In genomic region chr3R:10628234-10628633, dm6 we compare ENCODE assay signal across 4 fruit fly cellular contexts.
TF ChIP-seq lines count a peak whose summit lies in the region.

No protein-coding gene starts in this region.

- no peak for TF ChIP-seq CTCF in whole organism, embryonic (GFP tag; optimal IDR thresholded peaks at IDR 0.05; lab: Kevin White, UChicago)

TF ChIP-seq in whole organism, embryonic, 481 proteins besides CTCF, POLR2A, EP300 and RAD21 (continues in another document):
- peak; percentile 67 for TF ChIP-seq gem (tag; optimal IDR thresholded peaks at IDR 0.05; lab: Kevin White, UChicago)
- TF ChIP-seq sr (GFP tag; IDR thresholded peaks at IDR 0.05; lab: Robert Waterston, UW) = no peak
- TF ChIP-seq CG9817 (tag; optimal IDR thresholded peaks at IDR 0.05; lab: Kevin White, UChicago) = no peak
- TF ChIP-seq peb (GFP tag; IDR thresholded peaks at IDR 0.05; lab: Robert Waterston, UW) = 0 out of 2 replicates have a peak, but pooled peaks have one; percentile 43
- TF ChIP-seq CG1602 (GFP tag; optimal IDR thresholded peaks at IDR 0.05; lab: Kevin White, UChicago) = peak; percentile 22
- no peak for TF ChIP-seq CG7745 (tag; optimal IDR thresholded peaks at IDR 0.05; lab: Kevin White, UChicago)
- no peak for TF ChIP-seq prd (optimal IDR thresholded peaks at IDR 0.05; lab: Kevin White, UChicago)
- TF ChIP-seq prd (GFP tag; IDR thresholded peaks at IDR 0.05; lab: Robert Waterston, UW) = peak; percentile 84; the same call in 2 of the 3 replicates
- 0 out of 2 replicates have a peak, but pooled peaks have one; percentile 26 for TF ChIP-seq ssp (GFP tag; IDR thresholded peaks at IDR 0.05; lab: Robert Waterston, UW)
- peak; percentile 21; the same call in 1 of the 3 replicates for TF ChIP-seq CG7357 (GFP tag; IDR thresholded peaks at IDR 0.05; lab: Robert Waterston, UW)
- peak; percentile 70 for TF ChIP-seq Blimp-1 (GFP tag; optimal IDR thresholded peaks at IDR 0.05; lab: Kevin White, UChicago)
- no peak for TF ChIP-seq pb (GFP tag; optimal IDR thresholded peaks at IDR 0.05; lab: Kevin White, UChicago)
- TF ChIP-seq CG18262 (tag; optimal IDR thresholded peaks at IDR 0.05; lab: Kevin White, UChicago) = peak; percentile 74
- 0 out of 2 replicates have a peak, but pooled peaks have one; percentile 20 for TF ChIP-seq dimm (GFP tag; IDR thresholded peaks at IDR 0.05; lab: Robert Waterston, UW)
- TF ChIP-seq E2f2 (GFP tag; IDR thresholded peaks at IDR 0.05; lab: Robert Waterston, UW) = peak; percentile 10; the same call in 1 of the 2 replicates
- no peak for TF ChIP-seq CG9797 (GFP tag; optimal IDR thresholded peaks at IDR 0.05; lab: Kevin White, UChicago)
- no peak for TF ChIP-seq inv (GFP tag; IDR thresholded peaks at IDR 0.05; lab: Robert Waterston, UW; ENCODE audit: partially characterized antibody)
- no peak; the same call in 1 of the 2 replicates for TF ChIP-seq ranshi (GFP tag; IDR thresholded peaks at IDR 0.05; lab: Robert Waterston, UW)
- peak; percentile 14 for TF ChIP-seq tap (tag; optimal IDR thresholded peaks at IDR 0.05; lab: Kevin White, UChicago)
- no peak for TF ChIP-seq Camta (GFP tag; optimal IDR thresholded peaks at IDR 0.05; lab: Kevin White, UChicago)
- TF ChIP-seq phol (tag; optimal IDR thresholded peaks at IDR 0.05; lab: Kevin White, UChicago) = peak; percentile 67

TF ChIP-seq in whole organism, prepupa, 60 proteins besides CTCF, POLR2A, EP300 and RAD21:
- TF ChIP-seq Lpt (GFP tag; optimal IDR thresholded peaks at IDR 0.05; lab: Kevin White, UChicago) (peak; percentile 36), achi (GFP tag; optimal IDR thresholded peaks at IDR 0.05; lab: Kevin White, UChicago) (peak; percentile 6), Eip78C (GFP tag; lab: Kevin White, UChicago) (peak; percentile 50), OdsH (GFP tag; optimal IDR thresholded peaks at IDR 0.05; lab: Kevin White, UChicago) (peak; percentile 25), Met (GFP tag; optimal IDR thresholded peaks at IDR 0.05; lab: Kevin White, UChicago) (peak; percentile 5), eg (GFP tag; IDR thresholded peaks at IDR 0.05; lab: Robert Waterston, UW) (peak; percentile 67; the same call in 2 of the 3 replicates), CG15336 (GFP tag; IDR thresholded peaks at IDR 0.05; lab: Robert Waterston, UW) (peak; percentile 65), CG8119 (GFP tag; IDR thresholded peaks at IDR 0.05; lab: Robert Waterston, UW) (peak; percentile 53; the same call in 1 of the 3 replicates), CG32006 (GFP tag; optimal IDR thresholded peaks at IDR 0.05; lab: Kevin White, UChicago) (peak; percentile 44), Ets96B (tag; optimal IDR thresholded peaks at IDR 0.05; lab: Kevin White, UChicago) (peak; percentile 28), dsx (GFP tag; optimal IDR thresholded peaks at IDR 0.05; lab: Kevin White, UChicago; ENCODE audit: poor library complexity, severe bottlenecking) (no peak), CG8319 (GFP tag; optimal IDR thresholded peaks at IDR 0.05; lab: Kevin White, UChicago) (no peak), CG7368 (GFP tag; optimal IDR thresholded peaks at IDR 0.05; lab: Kevin White, UChicago) (no peak), CG10669 (GFP tag; optimal IDR thresholded peaks at IDR 0.05; lab: Kevin White, UChicago) (no peak), CG3919 (GFP tag; optimal IDR thresholded peaks at IDR 0.05; lab: Kevin White, UChicago) (peak; percentile 13), Hr4 (GFP tag; optimal IDR thresholded peaks at IDR 0.05; lab: Kevin White, UChicago) (peak; percentile 63), CG6276 (GFP tag; optimal IDR thresholded peaks at IDR 0.05; lab: Kevin White, UChicago) (peak; percentile 19), CG10631 (GFP tag; optimal IDR thresholded peaks at IDR 0.05; lab: Kevin White, UChicago) (peak; percentile 14), CG6163 (GFP tag; IDR thresholded peaks at IDR 0.05; lab: Robert Waterston, UW) (peak; percentile 44; the same call in 1 of the 3 replicates)

TF ChIP-seq in whole organism, pupa, 21 proteins besides CTCF, POLR2A, EP300 and RAD21:
- TF ChIP-seq Pif1B (GFP tag; optimal IDR thresholded peaks at IDR 0.05; lab: Kevin White, UChicago) (no peak), CG8301 (tag; optimal IDR thresholded peaks at IDR 0.05; lab: Kevin White, UChicago) (peak; percentile 2), fd96Ca (GFP tag; IDR thresholded peaks at IDR 0.05; lab: Robert Waterston, UW) (no peak), CG14655 (GFP tag; optimal IDR thresholded peaks at IDR 0.05; lab: Kevin White, UChicago) (peak; percentile 23), rn (GFP tag; IDR thresholded peaks at IDR 0.05; lab: Robert Waterston, UW) (0 out of 2 replicates have a peak, but pooled peaks have one; percentile 32), CG10348 (GFP tag; IDR thresholded peaks at IDR 0.05; lab: Robert Waterston, UW) (no peak), CG17806 (tag; optimal IDR thresholded peaks at IDR 0.05; lab: Kevin White, UChicago) (peak; percentile 5), Pif1A (GFP tag; optimal IDR thresholded peaks at IDR 0.05; lab: Kevin White, UChicago) (no peak), Ets98B (GFP tag; IDR thresholded peaks at IDR 0.05; lab: Robert Waterston, UW) (no peak; the same call in 1 of the 2 replicates), CG12605 (GFP tag; IDR thresholded peaks at IDR 0.05; lab: Robert Waterston, UW) (no peak), Snoo (tag; optimal IDR thresholded peaks at IDR 0.05; lab: Kevin White, UChicago) (no peak), CG13204 (GFP tag; optimal IDR thresholded peaks at IDR 0.05; lab: Kevin White, UChicago) (no peak), CG34367 (tag; optimal IDR thresholded peaks at IDR 0.05; lab: Kevin White, UChicago) (no peak), CG32121 (GFP tag; IDR thresholded peaks at IDR 0.05; lab: Robert Waterston, UW) (peak; percentile 71; the same call in 1 of the 2 replicates), CG4496 (GFP tag; IDR thresholded peaks at IDR 0.05; lab: Robert Waterston, UW) (peak; percentile 66; the same call in 2 of the 3 replicates), CG15710 (tag; optimal IDR thresholded peaks at IDR 0.05; lab: Kevin White, UChicago) (no peak), gl (tag; optimal IDR thresholded peaks at IDR 0.05; lab: Kevin White, UChicago) (no peak), D1 (tag; optimal IDR thresholded peaks at IDR 0.05; lab: Kevin White, UChicago) (no peak), EcR (GFP tag; optimal IDR thresholded peaks at IDR 0.05; lab: Kevin White, UChicago) (no peak), CG9948 (tag; optimal IDR thresholded peaks at IDR 0.05; lab: Kevin White, UChicago) (peak; percentile 13), CG8159 (tag; optimal IDR thresholded peaks at IDR 0.05; lab: Kevin White, UChicago) (peak; percentile 14)
TF ChIP-seq in whole organism, pupa: peak in this region for 8.

TF ChIP-seq in whole organism, wandering third instar larva, 38 proteins besides CTCF, POLR2A, EP300 and RAD21:
- TF ChIP-seq dmrt93B (GFP tag; optimal IDR thresholded peaks at IDR 0.05; lab: Kevin White, UChicago) (no peak), rgr (GFP tag; optimal IDR thresholded peaks at IDR 0.05; lab: Kevin White, UChicago) (peak; percentile 3), h (GFP tag; optimal IDR thresholded peaks at IDR 0.05; lab: Kevin White, UChicago) (peak; percentile 5)
TF ChIP-seq in whole organism, wandering third instar larva: peak in this region for 2.

Comparison
In these comparisons a context has a peak if more than half of its experiments do, and no peak if none do; other contexts are left out.
1. Of the 7 proteins assayed by ChIP-seq in both whole organism, embryonic and whole organism, prepupa: peak only in whole organism, embryonic: Blimp-1, Gug and Sox102F; only in whole organism, prepupa: Lpt; in both: none; in neither: 3.